Worm (Caenorhabditis elegans) whole organism, late embryonic: ENCODE measurements around the gene srh-268.
A peak's percentile ranks its signal among the peaks of the same experiment; 100 is the strongest.
"Not testable (repeated sequence)": the region's sequence is repeated elsewhere in the genome, so short reads cannot be mapped to it uniquely, and the experiment has no call there.

Experiments
- K02D7.2 ChIP-seq: sonication (generic microtip); optimal IDR thresholded peaks from 2 replicates; lab custom pipeline; 2017; ENCODE audit warnings: mild to moderate bottlenecking, missing genetic modification characterization, missing compliant biosample characterization
- K09A11.1 ChIP-seq: sonication (generic microtip); optimal IDR thresholded peaks from 2 replicates; lab custom pipeline; 2017; ENCODE audit warnings: antibody characterized with exemption, mild to moderate bottlenecking, missing genetic modification characterization, missing compliant biosample characterization; ENCODE audit not compliant: insufficient read depth
- T23F11.4 ChIP-seq: fragments of 200-800 bp; sonication (Bioruptor generic); optimal IDR thresholded peaks from 2 replicates; lab custom pipeline; 2018; ENCODE audit warnings: mild to moderate bottlenecking, missing genetic modification characterization, missing compliant biosample characterization
- ahr-1 ChIP-seq: sonication (generic microtip); optimal IDR thresholded peaks from 2 replicates; lab custom pipeline; 2016; ENCODE audit warnings: missing genetic modification characterization, missing compliant biosample characterization
- ama-1 ChIP-seq: fragments of 150-350 bp; optimal IDR thresholded peaks from 2 replicates; lab custom pipeline; 2014
- ceh-2 ChIP-seq: sonication (generic microtip); optimal IDR thresholded peaks from 2 replicates; lab custom pipeline; 2016; ENCODE audit warnings: missing genotype, missing genetic modification characterization, missing compliant biosample characterization
- ceh-24 ChIP-seq: sonication (generic microtip); optimal IDR thresholded peaks from 2 replicates; lab custom pipeline; 2016; ENCODE audit warnings: mild to moderate bottlenecking, missing genetic modification characterization, missing compliant biosample characterization
- ceh-30 ChIP-seq: fragments of 150-350 bp; optimal IDR thresholded peaks from 2 replicates; lab custom pipeline; 2014; ENCODE audit warnings: missing biosample characterization, missing genetic modification characterization
- ceh-45 ChIP-seq: fragments of 200-800 bp; sonication (Bioruptor generic); IDR thresholded peaks from 2 replicates; pipeline ENCODE4 v1.3.6; 2022; ENCODE audit warnings: missing genetic modification reagents, missing genetic modification characterization, missing compliant biosample characterization
- ceh-48 ChIP-seq: sonication (generic microtip); optimal IDR thresholded peaks from 2 replicates; lab custom pipeline; 2016; ENCODE audit warnings: missing genetic modification characterization, inconsistent platforms, missing compliant biosample characterization
- ceh-6 ChIP-seq: fragments of 200-800 bp; sonication (Bioruptor generic); optimal IDR thresholded peaks from 2 replicates; lab custom pipeline; 2018; ENCODE audit warnings: mild to moderate bottlenecking, missing genetic modification characterization, missing compliant biosample characterization
- che-1 ChIP-seq: sonication (generic microtip); optimal IDR thresholded peaks from 2 replicates; lab custom pipeline; 2016; ENCODE audit warnings: mild to moderate bottlenecking, missing genetic modification characterization, missing compliant biosample characterization
- dve-1 ChIP-seq: sonication (generic microtip); optimal IDR thresholded peaks from 2 replicates; lab custom pipeline; 2017; ENCODE audit warnings: antibody characterized with exemption, mild to moderate bottlenecking, missing genetic modification characterization, missing compliant biosample characterization
- elt-2 ChIP-seq: sonication (generic microtip); optimal IDR thresholded peaks from 2 replicates; lab custom pipeline; 2016; ENCODE audit warnings: missing genetic modification reagents, missing genetic modification characterization, missing compliant biosample characterization
- elt-4 ChIP-seq: sonication (generic microtip); optimal IDR thresholded peaks from 2 replicates; lab custom pipeline; 2016; ENCODE audit warnings: missing genetic modification characterization, missing compliant biosample characterization
- gmeb-2 ChIP-seq: sonication (generic microtip); optimal IDR thresholded peaks from 2 replicates; lab custom pipeline; 2016; ENCODE audit warnings: missing genetic modification characterization, inconsistent platforms, missing compliant biosample characterization
- hlh-15 ChIP-seq: sonication (generic microtip); optimal IDR thresholded peaks from 2 replicates; lab custom pipeline; 2016; ENCODE audit warnings: missing genetic modification characterization, missing compliant biosample characterization
- hlh-30 ChIP-seq: sonication (generic microtip); optimal IDR thresholded peaks from 2 replicates; lab custom pipeline; 2017; ENCODE audit warnings: antibody characterized with exemption, missing genetic modification characterization, missing compliant biosample characterization; ENCODE audit not compliant: insufficient read depth
- hlh-8 ChIP-seq: sonication (generic microtip); optimal IDR thresholded peaks from 2 replicates; lab custom pipeline; 2016; ENCODE audit warnings: missing genotype, missing genetic modification characterization, missing compliant biosample characterization
- lim-6 ChIP-seq: sonication (generic microtip); optimal IDR thresholded peaks from 2 replicates; lab custom pipeline; 2016; ENCODE audit warnings: missing genetic modification characterization, missing compliant biosample characterization
- nhr-11 ChIP-seq: fragments of 150-350 bp; optimal IDR thresholded peaks from 2 replicates; lab custom pipeline; 2014; ENCODE audit warnings: missing biosample characterization, missing genetic modification characterization
- nhr-232 ChIP-seq: sonication (generic microtip); optimal IDR thresholded peaks from 2 replicates; lab custom pipeline; 2016; ENCODE audit warnings: missing genetic modification characterization, missing compliant biosample characterization
- pag-3 ChIP-seq: sonication (generic microtip); optimal IDR thresholded peaks from 2 replicates; lab custom pipeline; 2016; ENCODE audit warnings: missing compliant biosample characterization, missing genetic modification characterization, borderline replicate concordance
- pha-2 ChIP-seq: sonication (generic microtip); optimal IDR thresholded peaks from 2 replicates; lab custom pipeline; 2017; ENCODE audit warnings: mild to moderate bottlenecking, missing genetic modification characterization, missing compliant biosample characterization
- ref-2 ChIP-seq: sonication (generic microtip); optimal IDR thresholded peaks from 2 replicates; lab custom pipeline; 2016; ENCODE audit warnings: missing genetic modification characterization, missing compliant biosample characterization
- rnt-1 ChIP-seq: sonication (generic microtip); optimal IDR thresholded peaks from 2 replicates; lab custom pipeline; 2016; ENCODE audit warnings: missing genetic modification characterization, missing compliant biosample characterization
- tbx-2 ChIP-seq: sonication (generic microtip); optimal IDR thresholded peaks from 2 replicates; lab custom pipeline; 2016; ENCODE audit warnings: missing genetic modification characterization, missing compliant biosample characterization
- unc-3 ChIP-seq, 2 experiments: fragments of 200-800 bp in 1 of 2; sonication (Bioruptor generic) in 1 of 2; sonication (generic microtip) in 1 of 2; conservative IDR thresholded peaks in 1 of 2; optimal IDR thresholded peaks in 1 of 2; 2 replicates each; pipeline versions ENCODE4 v1.3.6 to Lab custom; 2016 to 2022; ENCODE audit warnings: missing compliant biosample characterization in 2 of 2, missing genetic modification characterization in 2 of 2, missing genetic modification reagents in 1 of 2
- unc-42 ChIP-seq: sonication (generic microtip); optimal IDR thresholded peaks from 2 replicates; lab custom pipeline; 2016; ENCODE audit warnings: missing genotype, missing genetic modification characterization, missing compliant biosample characterization

The srh-268 gene

ce11 chrV:7548017-7548416, 8.9 kb downstream of the srh-268 start:
- TF ChIP-seq T23F11.4 (no peak), hlh-30 (tag; lab: Kevin White, UChicago) (no peak), elt-4 (tag; lab: Kevin White, UChicago) (no peak), dve-1 (tag; lab: Kevin White, UChicago) (no peak), pha-2 (tag; lab: Kevin White, UChicago) (no peak), rnt-1 (no peak), hlh-8 (tag; lab: Kevin White, UChicago) (no peak), elt-2 (tag; lab: Kevin White, UChicago) (peak; percentile 72), ama-1 (lab: Kevin White, UChicago) (no peak)

ce11 chrV:7548499-7548898, 9.4 kb downstream of the srh-268 start:
- 0 out of 2 replicates have a peak, but pooled peaks have one; percentile 25 for TF ChIP-seq unc-3 (GFP tag; conservative IDR thresholded peaks at IDR 0.05; lab: Robert Waterston, UW)
- not testable (repeated sequence) for TF ChIP-seq unc-3 (tag; optimal IDR thresholded peaks at IDR 0.05; lab: Kevin White, UChicago)
- peak; percentile 15 for TF ChIP-seq che-1

ce11 chrV:7551821-7552220, 12.7 kb downstream of the srh-268 start, which contains the start of gene F19F10.3:
Gene F19F10.3, plus strand, starts transcription at chrV:7552121.
- no peak for TF ChIP-seq K02D7.2 (tag; lab: Kevin White, UChicago)

ce11 chrV:7553873-7554362, 14.8 kb downstream of the srh-268 start, which contains the start of gene ttr-10:
Gene ttr-10, minus strand, starts transcription at chrV:7553923.
- TF ChIP-seq ref-2 (no peak), ceh-24 (tag; lab: Kevin White, UChicago) (no peak), rnt-1 (no peak), lim-6 (tag; lab: Kevin White, UChicago) (no peak), K09A11.1 (tag; lab: Kevin White, UChicago) (no peak), elt-4 (tag; lab: Kevin White, UChicago) (no peak), unc-42 (tag; lab: Kevin White, UChicago) (no peak), dve-1 (tag; lab: Kevin White, UChicago) (no peak), ceh-48 (tag; lab: Kevin White, UChicago) (no peak)

- no peak for TF ChIP-seq ceh-30 (tag; lab: Kevin White, UChicago)
- TF ChIP-seq nhr-11 (tag; lab: Kevin White, UChicago): no peak
- TF ChIP-seq pag-3: no peak
- TF ChIP-seq tbx-2 (tag; lab: Kevin White, UChicago): no peak
- TF ChIP-seq ceh-6 (GFP tag; lab: Kevin White, UChicago): no peak
- TF ChIP-seq ceh-45 (GFP tag; lab: Robert Waterston, UW): no peak
- TF ChIP-seq, all 69 proteins: peak for 0
These were observed 16.8 kb downstream of the srh-268 start for ce11 chrV:7555875-7556274.

- TF ChIP-seq hlh-15 (tag; lab: Kevin White, UChicago) (no peak), ahr-1 (tag; lab: Kevin White, UChicago) (no peak), che-1 (no peak), nhr-232 (tag; lab: Kevin White, UChicago) (no peak), ceh-45 (GFP tag; lab: Robert Waterston, UW) (no peak), tbx-2 (tag; lab: Kevin White, UChicago) (no peak), ceh-48 (tag; lab: Kevin White, UChicago) (no peak), ceh-2 (no peak), dve-1 (tag; lab: Kevin White, UChicago) (no peak), gmeb-2 (tag; lab: Kevin White, UChicago) (no peak), K09A11.1 (tag; lab: Kevin White, UChicago) (no peak)
- TF ChIP-seq, all 69 proteins: peak for 0
These were observed 19.6 kb downstream of the srh-268 start, which contains the start of gene ets-7 for ce11 chrV:7558693-7559092. Gene ets-7, minus strand, starts transcription at chrV:7558793.
